ENCODE assay signal across 2 fruit fly cellular contexts in genomic region chrX:16818186-16818585, dm6.
TF ChIP-seq lines count a peak whose summit lies in the region.

No protein-coding gene starts in this region.

TF ChIP-seq in whole organism, prepupa, 60 proteins besides CTCF, POLR2A, EP300 and RAD21:
- TF ChIP-seq CG10631 (GFP tag; optimal IDR thresholded peaks at IDR 0.05; lab: Kevin White, UChicago), result no peak
- no peak for TF ChIP-seq CG9139 (GFP tag; optimal IDR thresholded peaks at IDR 0.05; lab: Kevin White, UChicago)
- TF ChIP-seq svp (GFP tag; lab: Kevin White, UChicago), result peak; percentile 92
- TF ChIP-seq CG16779 (tag; optimal IDR thresholded peaks at IDR 0.05; lab: Kevin White, UChicago), result no peak

TF ChIP-seq in whole organism, wandering third instar larva, 38 proteins besides CTCF, POLR2A, EP300 and RAD21:
- TF ChIP-seq OdsH (GFP tag; optimal IDR thresholded peaks at IDR 0.05; lab: Kevin White, UChicago), result no peak
- TF ChIP-seq Rel (GFP tag; optimal IDR thresholded peaks at IDR 0.05; lab: Kevin White, UChicago), result no peak
- peak; percentile 31 for TF ChIP-seq Rel (tag; optimal IDR thresholded peaks at IDR 0.05; lab: Kevin White, UChicago)
